Worm (Caenorhabditis elegans) whole organism, early embryonic: ENCODE measurements around the gene pyk-2.
"Not testable (repeated sequence)": the region's sequence is repeated elsewhere in the genome, so short reads cannot be mapped to it uniquely, and the experiment has no call there.

Source experiments
- F13C5.2 ChIP-seq: sonication (generic microtip); optimal IDR thresholded peaks from 2 replicates; lab custom pipeline; 2017; ENCODE audit warnings: mild to moderate bottlenecking, missing genetic modification characterization, inconsistent platforms, missing compliant biosample characterization
- ama-1 ChIP-seq: fragments of 150-350 bp; optimal IDR thresholded peaks from 2 replicates; lab custom pipeline; 2014
- ceh-36 ChIP-seq: sonication (generic microtip); optimal IDR thresholded peaks from 2 replicates; lab custom pipeline; 2016; ENCODE audit warnings: missing genetic modification characterization, inconsistent platforms, missing compliant biosample characterization
- hmbx-1 ChIP-seq: sonication (generic microtip); optimal IDR thresholded peaks from 2 replicates; lab custom pipeline; 2016; ENCODE audit warnings: mild to moderate bottlenecking, missing genetic modification characterization, missing compliant biosample characterization
- hmg-4 ChIP-seq: fragments of 200-800 bp; sonication (Bioruptor generic); optimal IDR thresholded peaks from 2 replicates; lab custom pipeline; 2018; ENCODE audit warnings: mild to moderate bottlenecking, missing genetic modification characterization, missing compliant biosample characterization
- pes-1 ChIP-seq: fragments of 200-800 bp; sonication (Bioruptor generic); IDR thresholded peaks from 2 replicates; pipeline ENCODE4 v1.3.6; 2022; ENCODE audit warnings: missing genetic modification reagents, missing genetic modification characterization, missing compliant biosample characterization
- scrt-1 ChIP-seq: fragments of 200-800 bp; sonication (Bioruptor generic); IDR thresholded peaks from 2 replicates; pipeline ENCODE4 v1.3.6; 2022; ENCODE audit warnings: missing genetic modification characterization, missing compliant biosample characterization
- sea-1 ChIP-seq: fragments of 200-800 bp; sonication (Bioruptor generic); conservative IDR thresholded peaks from 2 replicates; pipeline ENCODE4 v1.3.6; 2022; ENCODE audit warnings: missing genetic modification characterization, missing compliant biosample characterization
- tbx-37 ChIP-seq: fragments of 200-800 bp; sonication (Bioruptor generic); conservative IDR thresholded peaks from 2 replicates; pipeline ENCODE4 v1.3.6; 2022; ENCODE audit warnings: missing genetic modification reagents, missing genetic modification characterization, missing compliant biosample characterization

DNA sequence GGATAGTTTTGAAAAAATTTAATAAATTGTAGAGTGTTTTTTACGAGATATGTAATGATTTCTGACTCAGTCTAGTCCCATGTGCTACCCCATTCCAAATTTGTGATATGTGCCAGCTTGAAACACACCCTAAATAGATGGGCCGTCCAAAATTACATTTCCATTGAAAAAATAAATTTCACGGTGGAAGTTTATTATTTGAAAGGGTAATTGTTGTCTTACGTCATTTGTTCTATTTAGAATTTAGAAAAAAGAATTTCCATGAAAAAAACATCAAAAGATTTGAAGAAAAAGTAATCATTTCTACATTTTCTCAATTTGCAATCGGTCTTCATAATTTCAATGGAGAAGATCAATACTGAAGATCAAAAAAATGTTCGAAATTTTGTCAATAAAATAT lies 45.2 kb downstream of the pyk-2 start, which contains the start of gene Y69E1A.4:
- not testable (repeated sequence) for TF ChIP-seq ceh-36; hmg-4 (GFP tag; lab: Kevin White, UChicago); tbx-37 (GFP tag; lab: Robert Waterston, UW); ama-1; pes-1 (GFP tag; lab: Robert Waterston, UW); sea-1 (GFP tag; lab: Robert Waterston, UW); F13C5.2 (tag; lab: Kevin White, UChicago); hmbx-1 (tag; lab: Kevin White, UChicago); scrt-1
